Worm (Caenorhabditis elegans): Measurements from ENCODE around the gene C05C9.1.

The C05C9.1 gene

ce11 chrX:11123998-11124397, 36.6 kb upstream of the C05C9.1 start:
- no peak for TF ChIP-seq fkh-10 (GFP tag; optimal IDR thresholded peaks at IDR 0.05)
- no peak for TF ChIP-seq elt-2 (tag; optimal IDR thresholded peaks at IDR 0.05)
- no peak for TF ChIP-seq tbx-2 (tag; optimal IDR thresholded peaks at IDR 0.05)
- no peak for TF ChIP-seq elt-1 (tag; optimal IDR thresholded peaks at IDR 0.05)
- TF ChIP-seq unc-39 (tag; optimal IDR thresholded peaks at IDR 0.05), result no peak
- TF ChIP-seq unc-62 (GFP tag; optimal IDR thresholded peaks at IDR 0.05), result no peak
- no peak for TF ChIP-seq nhr-67 (tag; optimal IDR thresholded peaks at IDR 0.05)
- no peak for TF ChIP-seq hmg-11 (tag; optimal IDR thresholded peaks at IDR 0.05)
- TF ChIP-seq snpc-4 (tag; optimal IDR thresholded peaks at IDR 0.05), result no peak
- TF ChIP-seq nhr-77 (tag; optimal IDR thresholded peaks at IDR 0.05), result no peak
- no peak for TF ChIP-seq ceh-82 (tag; optimal IDR thresholded peaks at IDR 0.05)
- TF ChIP-seq nhr-12 (tag; optimal IDR thresholded peaks at IDR 0.05), result no peak
- no peak for TF ChIP-seq nhr-237 (tag; optimal IDR thresholded peaks at IDR 0.05)
- TF ChIP-seq ztf-4 (tag; optimal IDR thresholded peaks at IDR 0.05), result no peak
- TF ChIP-seq pha-4 (tag; optimal IDR thresholded peaks at IDR 0.05), result no peak
- TF ChIP-seq ZK546.5 (tag; optimal IDR thresholded peaks at IDR 0.05), result no peak
- TF ChIP-seq jun-1 (tag; optimal IDR thresholded peaks at IDR 0.05), result no peak
- TF ChIP-seq ceh-9 (tag; optimal IDR thresholded peaks at IDR 0.05), result no peak
- no peak for TF ChIP-seq zag-1 (tag; optimal IDR thresholded peaks at IDR 0.05)

DNA sequence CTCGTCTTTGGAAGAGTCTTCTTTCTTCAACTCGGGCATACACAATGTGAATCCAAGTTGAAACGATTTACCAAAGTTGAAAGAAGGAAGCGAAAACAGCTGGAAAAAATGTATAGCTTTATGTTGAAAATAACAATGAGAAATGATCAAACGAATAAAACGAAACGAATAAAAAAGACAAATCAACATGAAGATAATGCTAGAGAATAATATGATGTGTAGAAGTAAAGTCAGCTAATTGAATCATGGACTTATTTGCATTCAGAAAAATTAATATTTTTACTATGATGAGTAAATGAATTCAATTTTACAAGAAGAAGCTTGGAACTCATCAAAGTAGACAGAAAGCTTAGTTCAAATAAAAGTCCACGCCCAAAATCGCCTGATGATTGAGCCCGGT, 35.1 kb upstream of the C05C9.1 start, which contains the start of gene alr-1:
alr-1 (minus strand) TSS at position 101 of the 400 bp plus-strand sequence.
- TF ChIP-seq daf-12 (tag; optimal IDR thresholded peaks at IDR 0.05) (no peak), unc-39 (tag; optimal IDR thresholded peaks at IDR 0.05) (no peak), ztf-4 (tag; optimal IDR thresholded peaks at IDR 0.05) (no peak), ceh-9 (tag; optimal IDR thresholded peaks at IDR 0.05) (no peak), nhr-11 (tag; optimal IDR thresholded peaks at IDR 0.05) (no peak), nhr-43 (tag; optimal IDR thresholded peaks at IDR 0.05; ENCODE audit: poor library complexity, severe bottlenecking) (no peak), ztf-11 (tag; optimal IDR thresholded peaks at IDR 0.05) (no peak), skn-1 (tag; optimal IDR thresholded peaks at IDR 0.05) (no peak), egl-5 (tag; optimal IDR thresholded peaks at IDR 0.05) (no peak), nhr-237 (tag; optimal IDR thresholded peaks at IDR 0.05) (no peak), ceh-82 (tag; optimal IDR thresholded peaks at IDR 0.05) (no peak), elt-3 (tag; optimal IDR thresholded peaks at IDR 0.05) (no peak), nhr-76 (tag; optimal IDR thresholded peaks at IDR 0.05) (no peak), ama-1 (optimal IDR thresholded peaks at IDR 0.05) (no peak), nhr-12 (tag; optimal IDR thresholded peaks at IDR 0.05) (no peak), sea-2 (GFP tag; optimal IDR thresholded peaks at IDR 0.05) (no peak)

DNA sequence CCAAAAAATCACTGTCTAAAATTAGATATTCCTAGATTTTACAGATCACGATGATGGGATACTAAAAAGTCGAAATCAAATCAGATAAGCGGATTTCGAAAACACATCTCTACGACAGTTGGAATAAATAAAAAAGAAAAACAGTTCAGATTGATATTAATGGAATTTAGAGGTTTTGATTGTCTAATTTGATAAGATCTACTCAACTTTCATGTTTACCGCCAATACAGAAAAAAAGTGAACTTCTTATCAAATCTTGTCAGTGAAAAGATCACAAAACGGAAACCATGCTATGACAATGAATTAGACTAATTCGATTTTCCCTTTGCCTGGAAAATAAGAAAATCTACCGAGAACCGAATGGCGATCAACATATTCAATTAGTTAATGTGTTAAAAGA, 34.4 kb upstream of the C05C9.1 start:
- TF ChIP-seq skn-1 (tag; optimal IDR thresholded peaks at IDR 0.05) (no peak), daf-12 (tag; optimal IDR thresholded peaks at IDR 0.05) (no peak), pqm-1 (tag; optimal IDR thresholded peaks at IDR 0.05) (no peak)

- peak; percentile 51 for TF ChIP-seq pqm-1 (tag; optimal IDR thresholded peaks at IDR 0.05)
- TF ChIP-seq pha-4 (tag; optimal IDR thresholded peaks at IDR 0.05), result peak; percentile 51
- TF ChIP-seq elt-2 (tag; optimal IDR thresholded peaks at IDR 0.05), result peak; percentile 78
- TF ChIP-seq hmg-11 (tag; optimal IDR thresholded peaks at IDR 0.05), result no peak
These were observed 28.4 kb upstream of the C05C9.1 start for ce11 chrX:11132260-11132659.

ce11 chrX:11134750-11135394, 25.8 kb upstream of the C05C9.1 start:
- no peak for TF ChIP-seq ceh-16 (tag; optimal IDR thresholded peaks at IDR 0.05)
- TF ChIP-seq mdl-1 (tag; optimal IDR thresholded peaks at IDR 0.05), result no peak
- no peak for TF ChIP-seq unc-62 (GFP tag; optimal IDR thresholded peaks at IDR 0.05)
- TF ChIP-seq nhr-11 (tag; optimal IDR thresholded peaks at IDR 0.05), result no peak
- TF ChIP-seq nhr-77 (tag; optimal IDR thresholded peaks at IDR 0.05), result no peak

DNA sequence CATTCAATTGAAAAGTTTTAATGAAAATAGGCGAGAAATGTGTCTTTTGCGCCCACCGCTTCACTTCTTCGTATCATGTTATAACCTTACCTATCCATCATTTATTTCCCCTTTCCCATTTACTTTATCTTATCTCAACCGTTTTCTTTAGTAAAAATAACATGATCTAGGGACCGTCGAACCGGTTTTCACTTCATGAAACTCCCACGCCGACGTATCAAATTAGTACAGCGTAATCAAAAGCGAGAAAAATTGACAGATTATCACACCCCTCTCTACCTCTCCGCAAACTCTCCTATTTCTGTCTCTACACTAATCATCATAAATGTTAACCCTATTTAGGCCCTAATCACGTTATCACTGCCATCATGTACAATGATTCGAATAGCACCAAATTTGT, 23.6 kb upstream of the C05C9.1 start:
- TF ChIP-seq ceh-16 (tag; optimal IDR thresholded peaks at IDR 0.05) (no peak), egl-27 (tag; optimal IDR thresholded peaks at IDR 0.05) (no peak), lin-39 (tag; optimal IDR thresholded peaks at IDR 0.05) (no peak), fkh-10 (GFP tag; optimal IDR thresholded peaks at IDR 0.05) (no peak), nhr-25 (tag; optimal IDR thresholded peaks at IDR 0.05) (no peak), hmg-11 (tag; optimal IDR thresholded peaks at IDR 0.05) (no peak), zag-1 (tag; optimal IDR thresholded peaks at IDR 0.05) (no peak), jun-1 (tag; optimal IDR thresholded peaks at IDR 0.05) (no peak), tbx-2 (tag; optimal IDR thresholded peaks at IDR 0.05) (no peak), elt-3 (tag; optimal IDR thresholded peaks at IDR 0.05) (peak in 2 of 3 experiments; percentile 70 to 93), unc-62 (GFP tag; optimal IDR thresholded peaks at IDR 0.05) (no peak), pqm-1 (tag; optimal IDR thresholded peaks at IDR 0.05) (no peak), sea-2 (GFP tag; optimal IDR thresholded peaks at IDR 0.05) (no peak), nhr-12 (tag; optimal IDR thresholded peaks at IDR 0.05) (no peak), ZK546.5 (tag; optimal IDR thresholded peaks at IDR 0.05) (no peak), fkh-2 (tag; optimal IDR thresholded peaks at IDR 0.05) (no peak), mml-1 (tag; optimal IDR thresholded peaks at IDR 0.05) (no peak), daf-12 (tag; optimal IDR thresholded peaks at IDR 0.05) (no peak), R02D3.7 (tag; optimal IDR thresholded peaks at IDR 0.05) (no peak), ama-1 (optimal IDR thresholded peaks at IDR 0.05) (no peak), eor-1 (tag; optimal IDR thresholded peaks at IDR 0.05) (no peak), nhr-23 (tag; optimal IDR thresholded peaks at IDR 0.05) (peak; percentile 47), ceh-9 (tag; optimal IDR thresholded peaks at IDR 0.05) (no peak), lin-15B (tag; optimal IDR thresholded peaks at IDR 0.05) (no peak), unc-39 (tag; optimal IDR thresholded peaks at IDR 0.05) (no peak)

All from whole organism, L3 larva.